Worm (Caenorhabditis elegans) whole organism, L1 larva: ENCODE results near the gene chil-21.

Source experiments
- aha-1 ChIP-seq: fragments of 150-350 bp; optimal IDR thresholded peaks from 2 replicates; lab custom pipeline; 2014; ENCODE audit warnings: missing biosample characterization, missing genetic modification characterization
- dpl-1 ChIP-seq, 3 experiments: fragments of 150-350 bp in 2 of 3; sonication (generic microtip) in 1 of 3; optimal IDR thresholded peaks; 2 replicates each; lab custom pipeline; 2014 to 2017; ENCODE audit warnings: missing biosample characterization in 3 of 3, missing genetic modification characterization in 3 of 3, missing genetic modification reagents in 3 of 3
- lin-39 ChIP-seq: fragments of 150-350 bp; optimal IDR thresholded peaks from 2 replicates; lab custom pipeline; 2014; ENCODE audit warnings: missing biosample characterization, missing genetic modification reagents, missing genetic modification characterization
- lir-3 ChIP-seq: sonication (generic microtip); optimal IDR thresholded peaks from 2 replicates; lab custom pipeline; 2016; ENCODE audit warnings: mild to moderate bottlenecking, missing genetic modification characterization, moderate library complexity, missing compliant biosample characterization; ENCODE audit not compliant: poor library complexity
- mep-1 ChIP-seq: fragments of 150-350 bp; optimal IDR thresholded peaks from 2 replicates; lab custom pipeline; 2014; ENCODE audit warnings: missing biosample characterization, missing genetic modification characterization
- snu-23 ChIP-seq: sonication (generic microtip); optimal IDR thresholded peaks from 2 replicates; lab custom pipeline; 2016; ENCODE audit warnings: missing genetic modification characterization, missing compliant biosample characterization

DNA sequence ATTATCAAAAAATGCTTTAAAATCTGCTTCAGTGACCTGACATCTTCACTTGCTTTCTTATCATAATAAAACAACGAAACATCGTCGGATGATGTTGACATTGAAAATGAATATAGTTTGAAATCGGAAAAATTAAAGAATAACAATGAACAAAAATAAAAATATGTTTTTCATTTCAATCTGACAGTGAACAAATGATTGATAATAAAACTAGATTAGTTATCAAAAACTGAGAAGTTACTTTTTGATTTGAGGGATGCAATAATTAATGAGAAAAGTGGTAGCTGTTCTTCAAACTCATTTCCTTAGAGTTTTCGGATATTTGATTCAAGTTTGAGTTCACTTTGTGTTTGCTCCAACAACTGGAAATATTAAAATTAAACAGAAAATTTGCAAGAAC lies 18.3 kb downstream of the chil-21 start, which contains the start of gene chil-15:
- no peak for TF ChIP-seq aha-1 (tag; lab: Kevin White, UChicago)
- no peak for TF ChIP-seq lir-3 (tag; lab: Kevin White, UChicago)
- TF ChIP-seq mep-1 (tag; lab: Kevin White, UChicago), result no peak
- TF ChIP-seq lin-39 (tag; lab: Kevin White, UChicago), result no peak
- TF ChIP-seq snu-23, result no peak
- TF ChIP-seq dpl-1 (GFP tag; optimal IDR thresholded peaks at IDR 0.05; lab: Kevin White, UChicago), result no peak
